Worm (Caenorhabditis elegans) whole organism, midembryonic: ENCODE measurements around the gene rpl-23.

Experiments used
- T22C8.4 ChIP-seq: fragments of 200-800 bp; sonication (Bioruptor generic); IDR thresholded peaks from 2 replicates; pipeline ENCODE4 v1.3.6; 2022; ENCODE audit warnings: missing genetic modification characterization, missing compliant biosample characterization
- cog-1 ChIP-seq: sonication (generic microtip); optimal IDR thresholded peaks from 2 replicates; lab custom pipeline; 2016; ENCODE audit warnings: missing genetic modification characterization, missing compliant biosample characterization
- flt-1 ChIP-seq: fragments of 200-800 bp; sonication (Bioruptor generic); IDR thresholded peaks from 2 replicates; pipeline ENCODE4 v1.3.6; 2022; ENCODE audit warnings: missing genetic modification characterization, missing compliant biosample characterization
- klf-2 ChIP-seq: fragments of 200-800 bp; sonication (Bioruptor generic); conservative IDR thresholded peaks from 2 replicates; pipeline ENCODE4 v1.3.6; 2022; ENCODE audit warnings: missing genetic modification reagents, missing genetic modification characterization, missing compliant biosample characterization
- med-1 ChIP-seq: sonication (generic microtip); optimal IDR thresholded peaks from 2 replicates; lab custom pipeline; 2017; ENCODE audit warnings: missing genetic modification characterization, mild to moderate bottlenecking, missing compliant biosample characterization, antibody characterized with exemption, missing genetic modification reagents; ENCODE audit not compliant: insufficient read depth
- tab-1 ChIP-seq: fragments of 200-800 bp; sonication (Bioruptor generic); IDR thresholded peaks from 2 replicates; pipeline ENCODE4 v1.3.6; 2022; ENCODE audit warnings: missing genetic modification characterization, missing compliant biosample characterization
- ztf-23 ChIP-seq: fragments of 200-800 bp; sonication (Bioruptor generic); IDR thresholded peaks from 2 replicates; pipeline ENCODE4 v1.3.6; 2022; ENCODE audit warnings: missing genetic modification reagents, missing genetic modification characterization, missing compliant biosample characterization

DNA sequence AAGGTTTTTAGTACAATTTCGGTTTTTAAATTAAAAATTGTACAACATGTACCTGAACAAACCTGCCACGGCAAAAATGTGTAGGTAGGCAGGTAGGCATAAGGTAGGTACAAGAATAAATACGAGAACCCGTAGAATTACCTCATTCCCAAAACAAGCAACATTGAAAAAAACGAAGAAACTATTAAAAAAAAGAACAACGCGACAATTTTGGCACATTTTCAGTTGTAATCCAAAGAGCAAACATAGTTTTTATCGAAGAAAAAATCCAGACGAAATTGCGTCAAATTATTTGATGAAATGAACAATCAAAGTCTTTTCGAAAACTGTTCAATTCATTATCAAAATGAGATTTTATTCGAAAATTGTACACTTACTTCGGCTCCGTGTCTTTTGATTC is 34.7 kb upstream of the rpl-23 start, which contains the start of gene B0244.16:
- no peak for TF ChIP-seq tab-1 (GFP tag; lab: Robert Waterston, UW)
- TF ChIP-seq klf-2 (GFP tag; lab: Robert Waterston, UW), result no peak
- TF ChIP-seq flt-1 (GFP tag; lab: Robert Waterston, UW), result no peak
- no peak for TF ChIP-seq T22C8.4
- TF ChIP-seq med-1 (GFP tag; lab: Kevin White, UChicago), result no peak
- TF ChIP-seq ztf-23, result no peak
- no peak for TF ChIP-seq cog-1
